Fruit fly (Drosophila melanogaster) whole organism, wandering third instar larva: Measurements from ENCODE around the gene amrt.

Experiments used
- Abd-B ChIP-seq: fragments of >200 bp; optimal IDR thresholded peaks from 2 replicates; lab custom pipeline; 2017; ENCODE audit warnings: missing biosample characterization, missing genetic modification characterization
- CG32264 ChIP-seq: fragments of 200-800 bp; sonication (Bioruptor generic); optimal IDR thresholded peaks from 2 replicates; lab custom pipeline; 2016; ENCODE audit warnings: missing biosample characterization, missing genetic modification characterization
- CG9705 ChIP-seq: fragments of 200-800 bp; sonication (Bioruptor generic); optimal IDR thresholded peaks from 2 replicates; lab custom pipeline; 2018; ENCODE audit warnings: missing biosample characterization, mild to moderate bottlenecking, missing genetic modification characterization
- CrebA ChIP-seq: fragments of 200-800 bp; sonication (Bioruptor generic); optimal IDR thresholded peaks from 2 replicates; lab custom pipeline; 2016; ENCODE audit warnings: missing biosample characterization, mild to moderate bottlenecking, missing genetic modification characterization, borderline replicate concordance
- Dfd ChIP-seq: fragments of >200 bp; optimal IDR thresholded peaks from 2 replicates; lab custom pipeline; 2017; ENCODE audit warnings: missing biosample characterization, missing genetic modification characterization
- Dif ChIP-seq: fragments of 200-275, 200-300 bp; sonication (Bioruptor generic); optimal IDR thresholded peaks from 2 replicates; lab custom pipeline; 2018; ENCODE audit warnings: missing biosample characterization, missing genetic modification characterization; ENCODE audit not compliant: partially characterized antibody
- GATAd ChIP-seq: sonication (Bioruptor generic); optimal IDR thresholded peaks from 2 replicates; lab custom pipeline; 2016; ENCODE audit warnings: missing biosample characterization, missing genetic modification characterization
- HLH106 ChIP-seq: fragments of 200-800 bp; optimal IDR thresholded peaks from 3 replicates; lab custom pipeline; 2019; ENCODE audit warnings: missing biosample characterization, mild to moderate bottlenecking, missing genetic modification characterization, moderate library complexity
- Hnf4 ChIP-seq: fragments of 200-800 bp; sonication (Bioruptor generic); optimal IDR thresholded peaks from 2 replicates; lab custom pipeline; 2016; ENCODE audit warnings: missing biosample characterization, mild to moderate bottlenecking, missing genetic modification characterization
- Hr78 ChIP-seq: fragments of >200 bp; optimal IDR thresholded peaks from 2 replicates; lab custom pipeline; 2017; ENCODE audit warnings: missing biosample characterization, missing genetic modification characterization
- Hr83 ChIP-seq: fragments of 200-300 bp; sonication (Bioruptor generic); optimal IDR thresholded peaks from 2 replicates; lab custom pipeline; 2016; ENCODE audit warnings: missing biosample characterization, mild to moderate bottlenecking, missing genetic modification characterization, moderate library complexity; ENCODE audit not compliant: poor library complexity, severe bottlenecking
- Mio ChIP-seq: sonication (Bioruptor generic); optimal IDR thresholded peaks from 2 replicates; lab custom pipeline; 2016; ENCODE audit warnings: missing biosample characterization, missing genetic modification characterization
- Myc ChIP-seq: fragments of >200 bp; optimal IDR thresholded peaks from 2 replicates; lab custom pipeline; 2017
- N ChIP-seq: fragments of >200 bp; optimal IDR thresholded peaks from 2 replicates; lab custom pipeline; 2018; ENCODE audit warnings: missing biosample characterization, missing external identifiers, missing genetic modification characterization
- OdsH ChIP-seq: fragments of 200-800 bp; sonication (Bioruptor generic); optimal IDR thresholded peaks from 2 replicates; lab custom pipeline; 2016; ENCODE audit warnings: missing biosample characterization, mild to moderate bottlenecking, missing genetic modification characterization
- Rel ChIP-seq, 2 experiments: fragments of 200-800 bp; sonication (Bioruptor generic) in 1 of 2; optimal IDR thresholded peaks; 2 replicates in 1 of 2; 3 replicates in 1 of 2; lab custom pipeline; 2016 to 2019; ENCODE audit warnings: mild to moderate bottlenecking in 2 of 2, missing biosample characterization in 2 of 2, missing genetic modification characterization in 2 of 2, moderate library complexity in 1 of 2
- Sp1 ChIP-seq: fragments of 200-800 bp; sonication (Bioruptor generic); optimal IDR thresholded peaks from 3 replicates; lab custom pipeline; 2019; ENCODE audit warnings: missing biosample characterization, mild to moderate bottlenecking, missing genetic modification characterization, moderate library complexity
- Vsx2 ChIP-seq: fragments of 200-300, 225-300 bp; sonication (Bioruptor generic); optimal IDR thresholded peaks from 2 replicates; lab custom pipeline; 2018; ENCODE audit warnings: missing biosample characterization, missing genetic modification characterization; ENCODE audit not compliant: partially characterized antibody
- br ChIP-seq: fragments of 200-800 bp; sonication (Bioruptor generic); optimal IDR thresholded peaks from 2 replicates; lab custom pipeline; 2016; ENCODE audit warnings: missing biosample characterization, missing genetic modification characterization
- brk ChIP-seq: fragments of 200-800 bp; sonication (Bioruptor generic); optimal IDR thresholded peaks from 2 replicates; lab custom pipeline; 2016; ENCODE audit warnings: missing biosample characterization, mild to moderate bottlenecking, missing genetic modification characterization
- dl ChIP-seq, 2 experiments: fragments of 175-275, 200-275 bp in 1 of 2; fragments of 200-275 bp in 1 of 2; sonication (Bioruptor generic); optimal IDR thresholded peaks; lab custom pipeline; 2018; ENCODE audit warnings: mild to moderate bottlenecking in 2 of 2, missing biosample characterization in 2 of 2, missing genetic modification characterization in 2 of 2, moderate library complexity in 2 of 2; ENCODE audit not compliant: partially characterized antibody in 2 of 2, insufficient read depth in 1 of 2
- dmrt93B ChIP-seq: fragments of 200-800 bp; sonication (Bioruptor generic); optimal IDR thresholded peaks from 2 replicates; lab custom pipeline; 2018; ENCODE audit warnings: missing biosample characterization, mild to moderate bottlenecking, missing genetic modification characterization
- dsf ChIP-seq: sonication (Bioruptor generic); optimal IDR thresholded peaks from 2 replicates; lab custom pipeline; 2016; ENCODE audit warnings: missing biosample characterization, missing genetic modification characterization, borderline replicate concordance
- ey ChIP-seq: fragments of 200-800 bp; sonication (Bioruptor generic); optimal IDR thresholded peaks from 2 replicates; lab custom pipeline; 2016; ENCODE audit warnings: missing biosample characterization, missing genetic modification characterization
- foxo ChIP-seq, 2 experiments: fragments of 200-800 bp; sonication (Bioruptor generic); optimal IDR thresholded peaks; 2 replicates in 1 of 2; 3 replicates in 1 of 2; lab custom pipeline; 2016 to 2017; ENCODE audit warnings: missing biosample characterization in 2 of 2, missing genetic modification characterization in 2 of 2
- fru ChIP-seq: fragments of 200-800 bp; sonication (Bioruptor generic); optimal IDR thresholded peaks from 3 replicates; lab custom pipeline; 2016; ENCODE audit warnings: missing biosample characterization, mild to moderate bottlenecking, missing genetic modification characterization
- h ChIP-seq: fragments of 200-800 bp; sonication (Bioruptor generic); optimal IDR thresholded peaks from 3 replicates; lab custom pipeline; 2016; ENCODE audit warnings: missing biosample characterization, mild to moderate bottlenecking, missing genetic modification characterization
- lola ChIP-seq: fragments of >200 bp; optimal IDR thresholded peaks from 2 replicates; lab custom pipeline; 2017; ENCODE audit warnings: missing biosample characterization, missing genetic modification characterization
- pan ChIP-seq: fragments of >200 bp; optimal IDR thresholded peaks from 2 replicates; lab custom pipeline; 2017
- psq ChIP-seq: fragments of 200-800 bp; sonication (Bioruptor generic); optimal IDR thresholded peaks from 3 replicates; lab custom pipeline; 2017; ENCODE audit warnings: missing biosample characterization, mild to moderate bottlenecking, missing genetic modification characterization, moderate library complexity
- rgr ChIP-seq: fragments of 200-800 bp; sonication (Bioruptor generic); optimal IDR thresholded peaks from 3 replicates; lab custom pipeline; 2016; ENCODE audit warnings: missing biosample characterization, mild to moderate bottlenecking, missing genetic modification characterization
- tai ChIP-seq: sonication (Bioruptor generic); optimal IDR thresholded peaks from 2 replicates; lab custom pipeline; 2016; ENCODE audit warnings: missing biosample characterization, missing genetic modification characterization
- usp ChIP-seq: fragments of >200 bp; optimal IDR thresholded peaks from 2 replicates; lab custom pipeline; 2017; ENCODE audit warnings: missing biosample characterization, missing genetic modification characterization
- woc ChIP-seq: sonication (Bioruptor generic); optimal IDR thresholded peaks from 2 replicates; lab custom pipeline; 2016; ENCODE audit warnings: missing biosample characterization, mild to moderate bottlenecking, missing genetic modification characterization

The amrt gene

DNA sequence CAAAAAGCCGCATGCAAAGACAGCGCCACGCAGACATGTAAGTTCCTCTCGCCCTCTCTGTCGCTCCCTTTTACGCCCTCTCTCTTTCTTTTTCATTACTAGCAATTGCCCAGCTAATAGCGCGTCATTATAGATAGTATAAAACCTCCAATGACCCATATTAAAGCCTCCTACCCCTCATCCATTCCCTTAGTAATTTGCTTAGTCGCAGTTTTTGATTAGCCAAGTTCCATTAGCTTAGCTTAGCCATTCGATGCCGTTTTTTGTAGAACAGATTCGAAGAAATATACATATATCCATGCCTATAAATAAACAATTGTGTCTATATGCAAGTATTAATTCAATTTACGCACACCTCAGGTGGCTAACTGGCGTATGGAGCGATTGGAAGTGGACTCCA, 11.5 kb upstream of the amrt start:
- no peak for TF ChIP-seq dsf (GFP tag; lab: Kevin White, UChicago)
- no peak for TF ChIP-seq rgr (GFP tag; lab: Kevin White, UChicago)
- TF ChIP-seq OdsH, result no peak
- no peak for TF ChIP-seq Myc
- TF ChIP-seq Vsx2 (GFP tag; lab: Kevin White, UChicago), result no peak
- no peak for TF ChIP-seq Mio (GFP tag; lab: Kevin White, UChicago)
- no peak for TF ChIP-seq Hr78
- no peak for TF ChIP-seq Hr83 (GFP tag; lab: Kevin White, UChicago)
- TF ChIP-seq h, result no peak
- no peak for TF ChIP-seq CG9705 (GFP tag; lab: Kevin White, UChicago)
- TF ChIP-seq usp (GFP tag; lab: Kevin White, UChicago), result no peak
- TF ChIP-seq lola (GFP tag; lab: Kevin White, UChicago), result no peak
- TF ChIP-seq CG32264 (GFP tag; lab: Kevin White, UChicago), result no peak
- TF ChIP-seq CrebA (GFP tag; lab: Kevin White, UChicago), result no peak
- TF ChIP-seq HLH106 (tag; lab: Kevin White, UChicago), result no peak
- TF ChIP-seq dl (GFP tag; optimal IDR thresholded peaks at IDR 0.05; lab: Kevin White, UChicago; ENCODE audit: insufficient read depth in 1 of 2, partially characterized antibody in 2 of 2), result no peak
- TF ChIP-seq ey (GFP tag; lab: Kevin White, UChicago), result no peak

DNA sequence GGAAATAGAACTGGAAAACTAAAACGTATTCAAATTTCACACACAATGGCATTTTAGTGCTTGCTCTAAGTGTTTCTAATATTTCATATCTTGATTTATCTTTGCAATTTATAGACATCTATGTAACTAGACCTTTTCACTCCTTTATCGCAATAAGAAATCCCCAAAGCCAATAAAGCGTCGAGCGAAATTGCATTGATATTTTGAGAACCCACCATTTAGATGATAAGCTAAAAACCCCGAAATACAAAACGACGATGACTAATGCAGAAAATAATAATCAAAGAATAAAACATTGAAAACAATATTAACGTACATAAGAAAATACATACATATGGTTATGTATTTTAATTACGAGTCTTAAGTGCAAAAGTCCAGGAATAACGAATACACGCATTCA, 3.7 kb upstream of the amrt start:
- TF ChIP-seq lola (GFP tag; lab: Kevin White, UChicago) (no peak), GATAd (GFP tag; lab: Kevin White, UChicago) (no peak), Rel (GFP tag; optimal IDR thresholded peaks at IDR 0.05; lab: Kevin White, UChicago) (no peak), Rel (tag; optimal IDR thresholded peaks at IDR 0.05; lab: Kevin White, UChicago) (peak; percentile 91), ey (GFP tag; lab: Kevin White, UChicago) (no peak), Abd-B (no peak)
- TF ChIP-seq, all 38 proteins: peak for 1

DNA sequence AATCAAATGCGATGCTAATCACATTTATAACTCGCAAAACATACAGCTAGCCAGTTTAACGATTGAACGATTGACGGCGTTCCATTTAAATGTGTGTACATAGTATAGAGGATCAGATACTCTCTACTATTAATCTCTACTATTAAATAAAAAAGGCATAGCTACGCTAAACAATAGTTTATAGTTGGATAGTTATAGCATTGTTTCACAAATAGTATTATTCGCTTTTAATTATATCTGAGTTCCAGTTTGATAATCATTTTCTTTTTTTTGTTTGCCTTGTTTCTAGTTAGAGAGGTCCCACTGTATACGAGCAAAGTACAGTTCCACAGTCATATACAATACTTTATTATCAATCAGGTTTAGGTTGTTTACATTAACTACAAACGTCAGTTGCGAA, 2.6 kb upstream of the amrt start:
- peak; percentile 25 for TF ChIP-seq h
- TF ChIP-seq Sp1, result peak; percentile 4
- TF ChIP-seq ey (GFP tag; lab: Kevin White, UChicago), result no peak
- TF ChIP-seq rgr (GFP tag; lab: Kevin White, UChicago), result no peak
- TF ChIP-seq CG32264 (GFP tag; lab: Kevin White, UChicago), result no peak
- TF ChIP-seq HLH106 (tag; lab: Kevin White, UChicago), result no peak
- peak; percentile 35 for TF ChIP-seq fru
- no peak for TF ChIP-seq Hr78
- no peak for TF ChIP-seq brk (GFP tag; lab: Kevin White, UChicago)
- peak; percentile 73 for TF ChIP-seq Hnf4 (GFP tag; lab: Kevin White, UChicago)

DNA sequence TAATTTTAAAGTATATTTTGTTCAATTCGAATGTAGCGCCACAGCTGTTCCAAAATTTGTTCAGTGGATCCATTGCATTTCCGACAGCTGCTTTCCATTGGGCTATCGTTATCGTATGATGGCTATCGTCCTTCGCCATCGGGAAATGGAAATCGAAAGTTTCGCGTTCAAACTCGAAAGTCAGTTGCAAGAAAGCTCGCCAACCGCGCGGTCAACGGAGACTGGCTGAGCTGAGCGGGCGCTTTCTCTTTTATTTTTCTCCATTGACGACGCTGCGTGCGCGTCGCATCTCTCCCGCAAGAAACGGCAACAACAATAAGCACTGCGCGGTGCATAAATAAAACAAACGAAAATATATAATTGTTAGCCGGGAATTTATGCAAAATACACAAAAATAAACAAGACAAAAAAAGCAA, 1.3 kb downstream of the amrt start, which contains the start of gene inaE:
TSS of gene inaE (plus strand) at position 181 of the 416 bp plus-strand sequence.
- no peak for TF ChIP-seq fru
- TF ChIP-seq Dif, result peak; percentile 41
- TF ChIP-seq tai, result no peak
- no peak for TF ChIP-seq CG32264 (GFP tag; lab: Kevin White, UChicago)
- peak; percentile 9 for TF ChIP-seq rgr (GFP tag; lab: Kevin White, UChicago)
- no peak for TF ChIP-seq Hr83 (GFP tag; lab: Kevin White, UChicago)
- TF ChIP-seq dmrt93B (GFP tag; lab: Kevin White, UChicago), result no peak
- TF ChIP-seq Dfd (GFP tag; lab: Kevin White, UChicago), result no peak
- peak; percentile 61 for TF ChIP-seq Abd-B
- TF ChIP-seq foxo (GFP tag; optimal IDR thresholded peaks at IDR 0.05; lab: Kevin White, UChicago), result peak in 1 of 2 experiments; percentile 14
- peak; percentile 9 for TF ChIP-seq Vsx2 (GFP tag; lab: Kevin White, UChicago)
- no peak for TF ChIP-seq Rel (GFP tag; optimal IDR thresholded peaks at IDR 0.05; lab: Kevin White, UChicago)
- TF ChIP-seq Rel (tag; optimal IDR thresholded peaks at IDR 0.05; lab: Kevin White, UChicago), result peak; percentile 18
- TF ChIP-seq Hr78, result peak; percentile 60
- TF ChIP-seq Mio (GFP tag; lab: Kevin White, UChicago), result no peak
- TF ChIP-seq OdsH, result no peak
- peak; percentile 26 for TF ChIP-seq Sp1
- TF ChIP-seq br, result no peak
- no peak for TF ChIP-seq brk (GFP tag; lab: Kevin White, UChicago)
- no peak for TF ChIP-seq CG9705 (GFP tag; lab: Kevin White, UChicago)
- TF ChIP-seq N (GFP tag; lab: Kevin White, UChicago), result peak; percentile 96
- no peak for TF ChIP-seq pan (lab: Kevin White, UChicago)
- peak in 1 of 2 experiments; percentile 6 for TF ChIP-seq dl (GFP tag; optimal IDR thresholded peaks at IDR 0.05; lab: Kevin White, UChicago; ENCODE audit: insufficient read depth in 1 of 2, partially characterized antibody in 2 of 2)
- TF ChIP-seq Myc, result no peak
- peak; percentile 16 for TF ChIP-seq h
- no peak for TF ChIP-seq CrebA (GFP tag; lab: Kevin White, UChicago)
- no peak for TF ChIP-seq psq
- TF ChIP-seq woc (GFP tag; lab: Kevin White, UChicago), result no peak
